Fruit fly (Drosophila melanogaster) whole organism, embryonic: ENCODE results near the gene Cyp4ac3.

Experiments
- ATbp ChIP-seq: fragments of 200-800 bp; sonication (Bioruptor generic); optimal IDR thresholded peaks from 2 replicates; lab custom pipeline; 2017; ENCODE audit warnings: missing biosample characterization, mild to moderate bottlenecking, missing genetic modification characterization, missing genetic modification reagents
- Abd-B ChIP-seq: fragments of 200-800 bp; sonication (Bioruptor generic); optimal IDR thresholded peaks from 2 replicates; lab custom pipeline; 2018; ENCODE audit warnings: missing biosample characterization, mild to moderate bottlenecking, missing genetic modification characterization, moderate library complexity
- Bteb2 ChIP-seq: fragments of 200-800 bp; sonication (Bioruptor generic); optimal IDR thresholded peaks from 2 replicates; lab custom pipeline; 2016; ENCODE audit warnings: missing biosample characterization, missing genetic modification characterization
- CG10431 ChIP-seq: fragments of 200-800 bp; sonication (Bioruptor generic); optimal IDR thresholded peaks from 3 replicates; lab custom pipeline; 2018; ENCODE audit warnings: missing biosample characterization, mild to moderate bottlenecking, missing genetic modification characterization
- CG10565 ChIP-seq: fragments of 200-800 bp; sonication (Bioruptor generic); optimal IDR thresholded peaks from 3 replicates; lab custom pipeline; 2016; ENCODE audit warnings: missing biosample characterization, mild to moderate bottlenecking, missing genetic modification characterization
- CG13775 ChIP-seq: fragments of 200-800 bp; sonication (Bioruptor generic); optimal IDR thresholded peaks from 3 replicates; lab custom pipeline; 2017; ENCODE audit warnings: missing biosample characterization, mild to moderate bottlenecking, missing genetic modification characterization
- CG14441 ChIP-seq: fragments of 200-800 bp; sonication (Bioruptor generic); IDR thresholded peaks from 2 replicates; pipeline ENCODE4 v1.3.6; 2022; ENCODE audit warnings: missing biosample characterization, missing genetic modification characterization
- CG15011 ChIP-seq: fragments of 200-800 bp; sonication (Bioruptor generic); optimal IDR thresholded peaks from 3 replicates; lab custom pipeline; 2018; ENCODE audit warnings: missing biosample characterization, mild to moderate bottlenecking, missing genetic modification characterization
- CG16813 ChIP-seq: fragments of 200-800 bp; sonication (Bioruptor generic); IDR thresholded peaks from 3 replicates; pipeline ENCODE4 v1.3.6; 2022; ENCODE audit warnings: missing biosample characterization, missing genetic modification characterization; ENCODE audit not compliant: partially characterized antibody
- CG16863 ChIP-seq: fragments of 200-800 bp; sonication (Bioruptor generic); optimal IDR thresholded peaks from 3 replicates; lab custom pipeline; 2016; ENCODE audit warnings: missing biosample characterization, missing genetic modification characterization
- CG18262 ChIP-seq: fragments of 200-800 bp; optimal IDR thresholded peaks from 3 replicates; lab custom pipeline; 2019; ENCODE audit warnings: missing biosample characterization, mild to moderate bottlenecking, missing genetic modification characterization, moderate library complexity
- CG18764 ChIP-seq: fragments of 200-800 bp; sonication (Bioruptor generic); optimal IDR thresholded peaks from 3 replicates; lab custom pipeline; 2016; ENCODE audit warnings: missing biosample characterization, missing genetic modification characterization
- CG2199 ChIP-seq: fragments of 200-800 bp; sonication (Bioruptor generic); IDR thresholded peaks from 3 replicates; pipeline ENCODE4 v1.3.6; 2022; ENCODE audit warnings: missing biosample characterization, missing genetic modification characterization
- CG4424 ChIP-seq: fragments of 200-800 bp; sonication (Bioruptor generic); optimal IDR thresholded peaks from 3 replicates; lab custom pipeline; 2016; ENCODE audit warnings: missing biosample characterization, missing genetic modification characterization
- CG6254 ChIP-seq: fragments of 200-800 bp; sonication (Bioruptor generic); optimal IDR thresholded peaks from 3 replicates; lab custom pipeline; 2017; ENCODE audit warnings: mild to moderate bottlenecking, missing biosample characterization, missing genetic modification reagents, missing genetic modification characterization
- CG6654 ChIP-seq: fragments of 200-800 bp; sonication (Bioruptor generic); optimal IDR thresholded peaks from 2 replicates; lab custom pipeline; 2017; ENCODE audit warnings: missing biosample characterization, mild to moderate bottlenecking, missing genetic modification characterization
- CG6791 ChIP-seq: fragments of 200-800 bp; sonication (Bioruptor generic); IDR thresholded peaks from 3 replicates; pipeline ENCODE4 v1.3.6; 2022; ENCODE audit warnings: missing biosample characterization, missing genetic modification characterization; ENCODE audit not compliant: partially characterized antibody
- CG7372 ChIP-seq: fragments of 200-800 bp; sonication (Bioruptor generic); IDR thresholded peaks from 2 replicates; pipeline ENCODE4 v1.3.6; 2022; ENCODE audit warnings: missing biosample characterization, missing genetic modification characterization
- CG7745 ChIP-seq: fragments of 200-800 bp; sonication (Bioruptor generic); optimal IDR thresholded peaks from 2 replicates; lab custom pipeline; 2018; ENCODE audit warnings: missing biosample characterization, mild to moderate bottlenecking, missing genetic modification characterization, moderate library complexity
- CG9876 ChIP-seq: fragments of 200-800 bp; sonication (Bioruptor generic); optimal IDR thresholded peaks from 2 replicates; lab custom pipeline; 2016; ENCODE audit warnings: missing biosample characterization, missing genetic modification characterization
- CG9932 ChIP-seq: fragments of 200-800 bp; sonication (Bioruptor generic); IDR thresholded peaks from 2 replicates; pipeline ENCODE4 v1.3.6; 2022; ENCODE audit warnings: missing biosample characterization, missing genetic modification characterization
- D19B ChIP-seq: fragments of 200-800 bp; sonication (Bioruptor generic); optimal IDR thresholded peaks from 2 replicates; lab custom pipeline; 2017; ENCODE audit warnings: missing biosample characterization, mild to moderate bottlenecking, missing genetic modification characterization
- E2f1 ChIP-seq: fragments of 200-800 bp; sonication (Bioruptor generic); IDR thresholded peaks from 2 replicates; pipeline ENCODE4 v1.3.6; 2022; ENCODE audit warnings: missing biosample characterization, missing genetic modification characterization
- HLH4C ChIP-seq: fragments of 200-800 bp; sonication (Bioruptor generic); IDR thresholded peaks from 3 replicates; pipeline ENCODE4 v1.3.6; 2022; ENCODE audit warnings: missing biosample characterization, missing genetic modification characterization; ENCODE audit not compliant: partially characterized antibody
- Hr3 ChIP-seq: fragments of 200-800 bp; sonication (Bioruptor generic); optimal IDR thresholded peaks from 3 replicates; lab custom pipeline; 2016; ENCODE audit warnings: missing biosample characterization, missing genetic modification characterization
- Mad ChIP-seq: fragments of 200-800 bp; sonication (Bioruptor generic); optimal IDR thresholded peaks from 2 replicates; lab custom pipeline; 2016; ENCODE audit warnings: missing biosample characterization, missing genetic modification characterization
- NC2α ChIP-seq: fragments of 200-800 bp; sonication (Bioruptor generic); optimal IDR thresholded peaks from 2 replicates; lab custom pipeline; 2016; ENCODE audit warnings: missing biosample characterization, missing genetic modification characterization
- NC2β ChIP-seq: fragments of 200-800 bp; sonication (Bioruptor generic); optimal IDR thresholded peaks from 2 replicates; lab custom pipeline; 2016; ENCODE audit warnings: missing biosample characterization, missing genetic modification characterization
- Spps ChIP-seq: fragments of 200-800 bp; sonication (Bioruptor generic); optimal IDR thresholded peaks from 2 replicates; lab custom pipeline; 2018; ENCODE audit warnings: missing biosample characterization, mild to moderate bottlenecking, missing genetic modification characterization
- Sry-δ ChIP-seq: fragments of 200-800 bp; sonication (Bioruptor generic); optimal IDR thresholded peaks from 2 replicates; lab custom pipeline; 2016; ENCODE audit warnings: missing biosample characterization, missing genetic modification characterization
- Stat92E ChIP-seq, 3 experiments: fragments of >200 bp in 2 of 3; fragments of 200-800 bp in 1 of 3; sonication (Bioruptor generic) in 1 of 3; optimal IDR thresholded peaks; 2 replicates each; lab custom pipeline; 2017 to 2019; ENCODE audit warnings: missing biosample characterization in 3 of 3, missing genetic modification characterization in 3 of 3, mild to moderate bottlenecking in 1 of 3, moderate library complexity in 1 of 3
- Usf ChIP-seq: fragments of 200-800 bp; sonication (Bioruptor generic); optimal IDR thresholded peaks from 2 replicates; lab custom pipeline; 2017; ENCODE audit warnings: missing genotype, missing biosample characterization, missing genetic modification characterization
- ab ChIP-seq: fragments of 200-800 bp; sonication (Bioruptor generic); optimal IDR thresholded peaks from 2 replicates; lab custom pipeline; 2016; ENCODE audit warnings: missing biosample characterization, missing genetic modification characterization
- ac ChIP-seq: fragments of 200-800 bp; sonication (Bioruptor generic); optimal IDR thresholded peaks from 3 replicates; lab custom pipeline; 2017; ENCODE audit warnings: missing biosample characterization, mild to moderate bottlenecking, missing genetic modification characterization
- ato ChIP-seq: fragments of 200-800 bp; sonication (Bioruptor generic); IDR thresholded peaks from 2 replicates; pipeline ENCODE4 v1.3.6; 2022; ENCODE audit warnings: missing biosample characterization, missing genetic modification characterization; ENCODE audit not compliant: partially characterized antibody
- bigmax ChIP-seq: fragments of 200-800 bp; sonication (Bioruptor generic); optimal IDR thresholded peaks from 2 replicates; lab custom pipeline; 2018; ENCODE audit warnings: missing biosample characterization, mild to moderate bottlenecking, missing genetic modification characterization
- cad ChIP-seq: fragments of >200 bp; optimal IDR thresholded peaks from 2 replicates; lab custom pipeline; 2017; ENCODE audit warnings: missing biosample characterization, missing genetic modification characterization
- caup ChIP-seq: fragments of 200-800 bp; sonication (Bioruptor generic); optimal IDR thresholded peaks from 3 replicates; lab custom pipeline; 2017; ENCODE audit warnings: missing biosample characterization, mild to moderate bottlenecking, missing genetic modification characterization, moderate library complexity; ENCODE audit not compliant: severe bottlenecking
- corto ChIP-seq: fragments of 200-800 bp; sonication (Bioruptor generic); optimal IDR thresholded peaks from 2 replicates; lab custom pipeline; 2016; ENCODE audit warnings: missing biosample characterization, mild to moderate bottlenecking, missing genetic modification characterization, moderate library complexity
- dan ChIP-seq: fragments of 200-800 bp; sonication (Bioruptor generic); IDR thresholded peaks from 2 replicates; pipeline ENCODE4 v1.3.6; 2022; ENCODE audit warnings: missing biosample characterization, missing genetic modification characterization
- dmrt99B ChIP-seq: fragments of 200-800 bp; sonication (Bioruptor generic); optimal IDR thresholded peaks from 2 replicates; lab custom pipeline; 2018; ENCODE audit warnings: missing biosample characterization, mild to moderate bottlenecking, missing genetic modification characterization, moderate library complexity
- dysf ChIP-seq: fragments of 200-800 bp; sonication (Bioruptor generic); IDR thresholded peaks from 3 replicates; pipeline ENCODE4 v1.3.6; 2022; ENCODE audit warnings: missing biosample characterization, missing genetic modification characterization
- grn ChIP-seq: fragments of 200-800 bp; sonication (Bioruptor generic); optimal IDR thresholded peaks from 3 replicates; lab custom pipeline; 2017; ENCODE audit warnings: missing biosample characterization, missing genetic modification characterization
- hbn ChIP-seq: fragments of 200-800 bp; sonication (Bioruptor generic); IDR thresholded peaks from 2 replicates; pipeline ENCODE4 v1.3.6; 2022; ENCODE audit warnings: missing biosample characterization, missing genetic modification characterization; ENCODE audit not compliant: partially characterized antibody
- her ChIP-seq: fragments of 200-800 bp; sonication (Bioruptor generic); optimal IDR thresholded peaks from 2 replicates; lab custom pipeline; 2016; ENCODE audit warnings: missing biosample characterization, missing genetic modification characterization
- luna ChIP-seq: fragments of 200-800 bp; sonication (Bioruptor generic); optimal IDR thresholded peaks from 2 replicates; lab custom pipeline; 2016; ENCODE audit warnings: missing biosample characterization, missing genetic modification characterization
- mam ChIP-seq: fragments of 200-800 bp; sonication (Bioruptor generic); optimal IDR thresholded peaks from 3 replicates; lab custom pipeline; 2016; ENCODE audit warnings: missing biosample characterization, missing genetic modification characterization
- nerfin-1 ChIP-seq: fragments of 200-800 bp; sonication (Bioruptor generic); optimal IDR thresholded peaks from 3 replicates; lab custom pipeline; 2019; ENCODE audit warnings: missing biosample characterization, mild to moderate bottlenecking, missing genetic modification characterization, moderate library complexity
- repo ChIP-seq: fragments of 200-800 bp; sonication (Bioruptor generic); optimal IDR thresholded peaks from 2 replicates; lab custom pipeline; 2016; ENCODE audit warnings: missing biosample characterization, missing genetic modification characterization
- sens ChIP-seq: fragments of 200-800 bp; sonication (Bioruptor generic); peaks from one replicate; lab custom pipeline; 2016; ENCODE audit warnings: missing biosample characterization, missing genetic modification characterization
- trh ChIP-seq: fragments of 200-800 bp; sonication (Bioruptor generic); optimal IDR thresholded peaks from 2 replicates; lab custom pipeline; 2016; ENCODE audit warnings: missing biosample characterization, missing genetic modification characterization

Gene Cyp4ac3

DNA sequence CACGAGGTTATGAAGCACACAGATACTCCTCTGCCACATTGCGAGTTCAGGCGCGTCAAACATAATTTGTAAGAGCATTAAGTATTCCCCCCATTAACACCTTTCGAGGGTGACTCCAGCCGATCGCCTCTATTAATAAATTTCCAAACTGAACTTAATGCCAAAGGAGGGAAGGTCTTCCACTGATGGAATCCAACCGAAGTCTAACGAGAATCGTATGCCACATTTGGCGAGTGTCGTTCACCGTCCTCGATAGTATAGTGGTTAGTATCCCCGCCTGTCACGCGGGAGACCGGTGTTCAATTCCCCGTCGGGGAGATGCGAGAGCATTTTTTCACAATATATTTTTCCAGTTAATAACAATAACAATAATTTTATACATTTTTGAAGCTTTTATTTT lies 27.8 kb upstream of the Cyp4ac3 start (continued):
- TF ChIP-seq CG6791 (GFP tag; lab: Robert Waterston, UW) (peak; percentile 92), caup (GFP tag; lab: Kevin White, UChicago) (no peak), Mad (GFP tag; lab: Kevin White, UChicago) (no peak), Bteb2 (no peak), ATbp (GFP tag; lab: Kevin White, UChicago) (no peak), Spps (no peak), Hr3 (GFP tag; lab: Kevin White, UChicago) (no peak), ato (GFP tag; lab: Robert Waterston, UW) (peak; percentile 78), hbn (GFP tag; lab: Robert Waterston, UW) (no peak), D19B (GFP tag; lab: Kevin White, UChicago) (no peak), CG7745 (no peak), CG15011 (GFP tag; lab: Kevin White, UChicago) (no peak), dmrt99B (tag; lab: Kevin White, UChicago) (no peak), ab (GFP tag; lab: Kevin White, UChicago) (no peak), Usf (GFP tag; lab: Kevin White, UChicago) (no peak), CG4424 (GFP tag; lab: Kevin White, UChicago) (no peak), corto (GFP tag; lab: Kevin White, UChicago) (no peak), Sry-δ (GFP tag; lab: Kevin White, UChicago) (no peak), Abd-B (GFP tag; lab: Kevin White, UChicago) (no peak), CG6654 (GFP tag; lab: Kevin White, UChicago) (no peak), CG9876 (GFP tag; lab: Kevin White, UChicago) (no peak), CG10565 (GFP tag; lab: Kevin White, UChicago) (no peak), bigmax (no peak), CG13775 (GFP tag; lab: Kevin White, UChicago) (no peak), luna (no peak), trh (GFP tag; lab: Kevin White, UChicago) (no peak), ac (no peak), CG6254 (GFP tag; lab: Kevin White, UChicago) (no peak), grn (GFP tag; lab: Kevin White, UChicago) (no peak), CG2199 (GFP tag; lab: Robert Waterston, UW) (peak; percentile 89), CG16813 (GFP tag; lab: Robert Waterston, UW) (peak; percentile 85), Stat92E (GFP tag; optimal IDR thresholded peaks at IDR 0.05; lab: Kevin White, UChicago) (peak in 1 of 3 experiments; percentile 69), CG18764 (GFP tag; lab: Kevin White, UChicago) (no peak), dan (GFP tag; lab: Robert Waterston, UW) (no peak), repo (GFP tag; lab: Kevin White, UChicago) (no peak), E2f1 (GFP tag; lab: Robert Waterston, UW) (no peak), mam (GFP tag; lab: Kevin White, UChicago) (no peak), CG16863 (GFP tag; lab: Kevin White, UChicago) (no peak), CG7372 (no peak), CG18262 (tag; lab: Kevin White, UChicago) (peak; percentile 4), CG9932 (GFP tag; lab: Robert Waterston, UW) (no peak), CG14441 (GFP tag; lab: Robert Waterston, UW) (no peak; the same call in 1 of the 2 replicates), nerfin-1 (tag; lab: Kevin White, UChicago) (peak; percentile 53), her (GFP tag; lab: Kevin White, UChicago) (no peak), dysf (GFP tag; lab: Robert Waterston, UW) (no peak), CG10431 (no peak), sens (peak; percentile 32), NC2α (GFP tag; lab: Kevin White, UChicago) (no peak), cad (GFP tag; lab: Kevin White, UChicago) (no peak), HLH4C (GFP tag; lab: Robert Waterston, UW) (peak; percentile 73), NC2β (GFP tag; lab: Kevin White, UChicago) (no peak)
